Fruit fly (Drosophila melanogaster) whole organism, embryonic: Measurements from ENCODE around the gene Jhbp3.
A peak's percentile ranks its signal among the peaks of the same experiment; 100 is the strongest.

Experiments
- Abd-B ChIP-seq: fragments of 200-800 bp; sonication (Bioruptor generic); optimal IDR thresholded peaks from 2 replicates; lab custom pipeline; 2018; ENCODE audit warnings: missing biosample characterization, mild to moderate bottlenecking, missing genetic modification characterization, moderate library complexity
- Bteb2 ChIP-seq: fragments of 200-800 bp; sonication (Bioruptor generic); optimal IDR thresholded peaks from 2 replicates; lab custom pipeline; 2016; ENCODE audit warnings: missing biosample characterization, missing genetic modification characterization
- CG11398 ChIP-seq: fragments of 200-800 bp; sonication (Bioruptor generic); optimal IDR thresholded peaks from 2 replicates; lab custom pipeline; 2016; ENCODE audit warnings: missing biosample characterization, missing genetic modification characterization
- CG14441 ChIP-seq: fragments of 200-800 bp; sonication (Bioruptor generic); IDR thresholded peaks from 2 replicates; pipeline ENCODE4 v1.3.6; 2022; ENCODE audit warnings: missing biosample characterization, missing genetic modification characterization
- CG14667 ChIP-seq: fragments of 200-800 bp; sonication (Bioruptor generic); IDR thresholded peaks from 2 replicates; pipeline ENCODE4 v1.3.6; 2022; ENCODE audit warnings: missing biosample characterization, missing genetic modification characterization
- CG15011 ChIP-seq: fragments of 200-800 bp; sonication (Bioruptor generic); optimal IDR thresholded peaks from 3 replicates; lab custom pipeline; 2018; ENCODE audit warnings: missing biosample characterization, mild to moderate bottlenecking, missing genetic modification characterization
- CG1647 ChIP-seq: fragments of 200-800 bp; sonication (Bioruptor generic); optimal IDR thresholded peaks from 3 replicates; lab custom pipeline; 2016; ENCODE audit warnings: missing biosample characterization, missing genetic modification characterization
- CG16815 ChIP-seq: fragments of 200-800 bp; sonication (Bioruptor generic); optimal IDR thresholded peaks from 3 replicates; lab custom pipeline; 2017; ENCODE audit warnings: missing biosample characterization, mild to moderate bottlenecking, missing genetic modification characterization
- CG17568 ChIP-seq: fragments of 200-800 bp; sonication (Bioruptor generic); optimal IDR thresholded peaks from 2 replicates; lab custom pipeline; 2018; ENCODE audit warnings: missing biosample characterization, mild to moderate bottlenecking, missing genetic modification characterization, moderate library complexity
- CG17612 ChIP-seq: fragments of 200-800 bp; sonication (Bioruptor generic); IDR thresholded peaks from 2 replicates; pipeline ENCODE4 v1.3.6; 2022; ENCODE audit warnings: missing biosample characterization, missing genetic modification characterization
- CG18011 ChIP-seq: fragments of 200-800 bp; sonication (Bioruptor generic); optimal IDR thresholded peaks from 2 replicates; lab custom pipeline; 2017; ENCODE audit warnings: missing biosample characterization, missing genetic modification characterization, mild to moderate bottlenecking, moderate library complexity, missing genotype
- CG33213 ChIP-seq: fragments of 200-800 bp; sonication (Bioruptor generic); optimal IDR thresholded peaks from 3 replicates; lab custom pipeline; 2016; ENCODE audit warnings: missing biosample characterization, missing genetic modification characterization
- CG3838 ChIP-seq: fragments of 200-800 bp; sonication (Bioruptor generic); optimal IDR thresholded peaks from 3 replicates; lab custom pipeline; 2016; ENCODE audit warnings: missing biosample characterization, missing genetic modification characterization
- CG42726 ChIP-seq: fragments of 200-800 bp; sonication (Bioruptor generic); IDR thresholded peaks from 2 replicates; pipeline ENCODE4 v1.3.6; 2022; ENCODE audit warnings: missing biosample characterization, missing genetic modification characterization; ENCODE audit not compliant: partially characterized antibody
- CG43689 ChIP-seq: fragments of 200-800 bp; sonication (Bioruptor generic); IDR thresholded peaks from 2 replicates; pipeline ENCODE4 v1.3.6; 2022; ENCODE audit warnings: missing biosample characterization, missing genetic modification characterization
- CG5953 ChIP-seq: fragments of 200-800 bp; sonication (Bioruptor generic); IDR thresholded peaks from 2 replicates; pipeline ENCODE4 v1.3.6; 2022; ENCODE audit warnings: missing biosample characterization, missing genetic modification characterization
- CG6654 ChIP-seq: fragments of 200-800 bp; sonication (Bioruptor generic); optimal IDR thresholded peaks from 2 replicates; lab custom pipeline; 2017; ENCODE audit warnings: missing biosample characterization, mild to moderate bottlenecking, missing genetic modification characterization
- CG6791 ChIP-seq: fragments of 200-800 bp; sonication (Bioruptor generic); IDR thresholded peaks from 3 replicates; pipeline ENCODE4 v1.3.6; 2022; ENCODE audit warnings: missing biosample characterization, missing genetic modification characterization; ENCODE audit not compliant: partially characterized antibody
- CG9609 ChIP-seq: fragments of 200-800 bp; sonication (Bioruptor generic); optimal IDR thresholded peaks from 3 replicates; lab custom pipeline; 2016; ENCODE audit warnings: missing biosample characterization, missing genetic modification characterization
- Camta ChIP-seq: fragments of 200-800 bp; sonication (Bioruptor generic); optimal IDR thresholded peaks from 2 replicates; lab custom pipeline; 2016; ENCODE audit warnings: missing biosample characterization, missing genetic modification characterization
- CkIIα-i1 ChIP-seq: fragments of 200-800 bp; sonication (Bioruptor generic); IDR thresholded peaks from 2 replicates; pipeline ENCODE4 v1.3.6; 2022; ENCODE audit warnings: missing biosample characterization, missing genetic modification characterization
- Dfd ChIP-seq, 2 experiments: fragments of >200 bp; optimal IDR thresholded peaks; 2 replicates each; lab custom pipeline; 2017; ENCODE audit warnings: missing biosample characterization in 2 of 2, missing genetic modification characterization in 2 of 2
- Gsc ChIP-seq: fragments of 200-800 bp; sonication (Bioruptor generic); IDR thresholded peaks from 2 replicates; pipeline ENCODE4 v1.3.6; 2022; ENCODE audit warnings: missing biosample characterization, missing genetic modification characterization
- H15 ChIP-seq: fragments of 200-800 bp; sonication (Bioruptor generic); IDR thresholded peaks from 3 replicates; pipeline ENCODE4 v1.3.6; 2022; ENCODE audit warnings: missing biosample characterization, missing genetic modification characterization
- HLH54F ChIP-seq: fragments of 200-800 bp; sonication (Bioruptor generic); optimal IDR thresholded peaks from 3 replicates; lab custom pipeline; 2016; ENCODE audit warnings: missing biosample characterization, missing genetic modification characterization
- MTF-1 ChIP-seq: fragments of 200-800 bp; sonication (Bioruptor generic); optimal IDR thresholded peaks from 2 replicates; lab custom pipeline; 2018; ENCODE audit warnings: missing biosample characterization, mild to moderate bottlenecking, missing genetic modification characterization, borderline replicate concordance
- Oaz ChIP-seq: fragments of 200-800 bp; sonication (Bioruptor generic); IDR thresholded peaks from 2 replicates; pipeline ENCODE4 v1.3.6; 2022; ENCODE audit warnings: missing biosample characterization, missing genetic modification characterization
- Vsx1 ChIP-seq: fragments of 200-800 bp; sonication (Bioruptor generic); optimal IDR thresholded peaks from 2 replicates; lab custom pipeline; 2017; ENCODE audit warnings: missing biosample characterization, mild to moderate bottlenecking, missing genetic modification characterization, missing genetic modification reagents
- ase ChIP-seq: fragments of 200-800 bp; sonication (Bioruptor generic); IDR thresholded peaks from 3 replicates; pipeline ENCODE4 v1.3.6; 2022; ENCODE audit warnings: missing biosample characterization, missing genetic modification characterization
- ato ChIP-seq: fragments of 200-800 bp; sonication (Bioruptor generic); IDR thresholded peaks from 2 replicates; pipeline ENCODE4 v1.3.6; 2022; ENCODE audit warnings: missing biosample characterization, missing genetic modification characterization; ENCODE audit not compliant: partially characterized antibody
- bigmax ChIP-seq: fragments of 200-800 bp; sonication (Bioruptor generic); optimal IDR thresholded peaks from 2 replicates; lab custom pipeline; 2018; ENCODE audit warnings: missing biosample characterization, mild to moderate bottlenecking, missing genetic modification characterization
- bowl ChIP-seq: fragments of 200-800 bp; sonication (Bioruptor generic); IDR thresholded peaks from 2 replicates; pipeline ENCODE4 v1.3.6; 2022; ENCODE audit warnings: missing biosample characterization, missing genetic modification characterization
- br ChIP-seq: fragments of >200 bp; optimal IDR thresholded peaks from 2 replicates; lab custom pipeline; 2017
- cato ChIP-seq: fragments of 200-800 bp; sonication (Bioruptor generic); optimal IDR thresholded peaks from 2 replicates; lab custom pipeline; 2016; ENCODE audit warnings: missing biosample characterization, missing genetic modification characterization, borderline replicate concordance
- corto ChIP-seq: fragments of 200-800 bp; sonication (Bioruptor generic); optimal IDR thresholded peaks from 2 replicates; lab custom pipeline; 2016; ENCODE audit warnings: missing biosample characterization, mild to moderate bottlenecking, missing genetic modification characterization, moderate library complexity
- crol ChIP-seq: fragments of 200-800 bp; sonication (Bioruptor generic); IDR thresholded peaks from 2 replicates; pipeline ENCODE4 v1.3.6; 2022; ENCODE audit warnings: missing biosample characterization, missing genetic modification characterization
- cwo ChIP-seq: fragments of 200-800 bp; sonication (Bioruptor generic); optimal IDR thresholded peaks from 3 replicates; lab custom pipeline; 2017; ENCODE audit warnings: missing biosample characterization, missing genetic modification characterization, mild to moderate bottlenecking, moderate library complexity, missing genetic modification reagents
- dmrt11E ChIP-seq: fragments of 200-800 bp; sonication (Bioruptor generic); optimal IDR thresholded peaks from 3 replicates; lab custom pipeline; 2018; ENCODE audit warnings: missing biosample characterization, mild to moderate bottlenecking, missing genetic modification characterization, moderate library complexity
- esg ChIP-seq: fragments of 200-800 bp; sonication (Bioruptor generic); conservative IDR thresholded peaks from 2 replicates; pipeline ENCODE4 v1.3.6; 2022; ENCODE audit warnings: missing biosample characterization, missing genetic modification characterization
- gce ChIP-seq: fragments of 200-800 bp; sonication (Bioruptor generic); IDR thresholded peaks from 3 replicates; pipeline ENCODE4 v1.3.6; 2022; ENCODE audit warnings: missing biosample characterization, missing genetic modification characterization
- gsb-n ChIP-seq: fragments of 200-800 bp; sonication (Bioruptor generic); optimal IDR thresholded peaks from 3 replicates; lab custom pipeline; 2018; ENCODE audit warnings: missing biosample characterization, mild to moderate bottlenecking, missing genetic modification characterization
- kah ChIP-seq: fragments of 200-800 bp; sonication (Bioruptor generic); optimal IDR thresholded peaks from 2 replicates; lab custom pipeline; 2018; ENCODE audit warnings: missing biosample characterization, mild to moderate bottlenecking, missing genetic modification characterization
- knrl ChIP-seq: fragments of 200-800 bp; sonication (Bioruptor generic); IDR thresholded peaks from 3 replicates; pipeline ENCODE4 v1.3.6; 2022; ENCODE audit warnings: missing biosample characterization, missing genetic modification characterization; ENCODE audit not compliant: partially characterized antibody
- maf-S ChIP-seq: fragments of 200-800 bp; sonication (Bioruptor generic); optimal IDR thresholded peaks from 2 replicates; lab custom pipeline; 2016; ENCODE audit warnings: missing biosample characterization, missing genetic modification characterization
- peb ChIP-seq: fragments of 200-800 bp; sonication (Bioruptor generic); IDR thresholded peaks from 2 replicates; pipeline ENCODE4 v1.3.6; 2022; ENCODE audit warnings: missing biosample characterization, missing genetic modification characterization
- pfk ChIP-seq: fragments of 200-800 bp; sonication (Bioruptor generic); optimal IDR thresholded peaks from 2 replicates; lab custom pipeline; 2018; ENCODE audit warnings: missing biosample characterization, mild to moderate bottlenecking, missing genetic modification characterization, moderate library complexity
- pum ChIP-seq: fragments of 200-800 bp; sonication (Bioruptor generic); optimal IDR thresholded peaks from 2 replicates; lab custom pipeline; 2016; ENCODE audit warnings: missing biosample characterization, missing genetic modification characterization
- scrt ChIP-seq: fragments of 200-800 bp; sonication (Bioruptor generic); optimal IDR thresholded peaks from 2 replicates; lab custom pipeline; 2018; ENCODE audit warnings: missing biosample characterization, mild to moderate bottlenecking, missing genetic modification characterization, moderate library complexity
- sens-2 ChIP-seq: fragments of 200-800 bp; sonication (Bioruptor generic); IDR thresholded peaks from 2 replicates; pipeline ENCODE4 v1.3.6; 2022; ENCODE audit warnings: missing biosample characterization, missing genetic modification characterization
- tap ChIP-seq: fragments of 200-800 bp; optimal IDR thresholded peaks from 3 replicates; lab custom pipeline; 2019; ENCODE audit warnings: missing biosample characterization, mild to moderate bottlenecking, missing genetic modification characterization, moderate library complexity

The Jhbp3 gene

DNA sequence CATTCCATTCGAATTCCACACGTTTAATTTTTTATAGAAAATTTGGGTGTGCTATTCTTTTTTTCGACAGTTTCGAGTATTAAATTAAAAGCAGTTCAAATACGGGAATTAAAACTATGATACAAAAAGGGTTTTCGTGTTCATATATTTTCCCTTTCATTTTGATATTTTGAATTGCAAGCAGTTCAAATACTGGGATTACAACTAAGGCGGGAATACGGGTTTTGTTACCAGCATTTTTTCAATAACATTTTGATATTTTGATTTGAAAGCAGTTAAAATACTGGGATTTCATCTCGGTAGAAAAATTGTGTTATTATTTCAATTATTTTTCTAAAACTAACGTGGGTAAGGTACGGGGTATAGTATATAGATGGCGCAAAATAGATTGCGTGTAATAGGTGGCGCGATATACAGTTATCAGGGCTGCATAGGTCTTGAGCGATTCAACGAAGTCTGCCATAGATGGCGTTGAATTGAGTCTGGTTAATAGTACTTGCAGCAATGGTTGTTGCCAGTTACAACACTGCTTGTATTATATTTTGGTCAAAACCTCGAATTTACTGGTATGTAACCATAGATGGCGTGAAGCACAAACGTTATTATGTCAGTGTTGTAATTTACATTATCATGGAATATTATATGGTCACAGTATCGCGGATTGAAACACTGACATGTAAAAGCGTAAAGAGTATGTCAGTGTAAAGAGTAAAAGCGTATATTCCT lies 15.5 kb upstream of the Jhbp3 start (continued):
- TF ChIP-seq cato (GFP tag; lab: Kevin White, UChicago): no peak
- no peak for TF ChIP-seq Bteb2 (GFP tag; lab: Kevin White, UChicago)
- no peak for TF ChIP-seq tap (tag; lab: Kevin White, UChicago)
- TF ChIP-seq CG6654 (GFP tag; lab: Kevin White, UChicago): no peak
- TF ChIP-seq pfk (GFP tag; lab: Kevin White, UChicago): no peak
- TF ChIP-seq peb (GFP tag; lab: Robert Waterston, UW): 0 out of 2 replicates have a peak, but pooled peaks have one; percentile 33
- no peak for TF ChIP-seq ato (GFP tag; lab: Robert Waterston, UW)
- TF ChIP-seq Gsc (GFP tag; lab: Robert Waterston, UW): no peak
- peak; percentile 41; the same call in 1 of the 3 replicates for TF ChIP-seq CG6791
- no peak for TF ChIP-seq crol (GFP tag; lab: Robert Waterston, UW)
- peak; percentile 2 for TF ChIP-seq MTF-1 (GFP tag; lab: Kevin White, UChicago)
- TF ChIP-seq kah (GFP tag; lab: Kevin White, UChicago): no peak
- peak; percentile 25 for TF ChIP-seq CG16815 (GFP tag; lab: Kevin White, UChicago)
- TF ChIP-seq corto (GFP tag; lab: Kevin White, UChicago): no peak
- peak; percentile 51; the same call in 1 of the 2 replicates for TF ChIP-seq CG17612 (GFP tag; lab: Robert Waterston, UW)
- TF ChIP-seq CG9609 (GFP tag; lab: Kevin White, UChicago): peak; percentile 34
- peak; percentile 72; the same call in 1 of the 3 replicates for TF ChIP-seq H15 (GFP tag; lab: Robert Waterston, UW)
- peak; percentile 70 for TF ChIP-seq HLH54F (GFP tag; lab: Kevin White, UChicago)
- peak; percentile 42 for TF ChIP-seq CG1647 (GFP tag; lab: Kevin White, UChicago)
- peak; percentile 69 for TF ChIP-seq Abd-B (GFP tag; lab: Kevin White, UChicago)
- TF ChIP-seq br (lab: Kevin White, UChicago): no peak
- TF ChIP-seq CG14441 (GFP tag; lab: Robert Waterston, UW): peak; percentile 60
- no peak for TF ChIP-seq CG15011 (GFP tag; lab: Kevin White, UChicago)
- TF ChIP-seq scrt: no peak
- TF ChIP-seq ase: peak; percentile 70; the same call in 2 of the 3 replicates
- no peak for TF ChIP-seq bowl (GFP tag; lab: Robert Waterston, UW)
- peak; percentile 60 for TF ChIP-seq Camta (GFP tag; lab: Kevin White, UChicago)
- peak; percentile 82 for TF ChIP-seq knrl
- no peak for TF ChIP-seq CG14667 (GFP tag; lab: Robert Waterston, UW)
- TF ChIP-seq CG43689 (GFP tag; lab: Robert Waterston, UW): no peak
- TF ChIP-seq pum (GFP tag; lab: Kevin White, UChicago): peak; percentile 80
- no peak for TF ChIP-seq sens-2
- no peak for TF ChIP-seq CkIIα-i1 (GFP tag; lab: Robert Waterston, UW)
- no peak for TF ChIP-seq CG11398 (GFP tag; lab: Kevin White, UChicago)
- TF ChIP-seq dmrt11E: peak; percentile 23
- TF ChIP-seq maf-S (GFP tag; lab: Kevin White, UChicago): peak; percentile 25
- no peak for TF ChIP-seq Vsx1 (GFP tag; lab: Kevin White, UChicago)
- TF ChIP-seq CG3838: no peak
- TF ChIP-seq cwo (GFP tag; lab: Kevin White, UChicago): no peak
- TF ChIP-seq bigmax (GFP tag; lab: Kevin White, UChicago): no peak
- TF ChIP-seq CG17568 (GFP tag; lab: Kevin White, UChicago): no peak
- TF ChIP-seq CG18011 (GFP tag; lab: Kevin White, UChicago): no peak
- 0 out of 2 replicates have a peak, but pooled peaks have one; percentile 31 for TF ChIP-seq Oaz (GFP tag; lab: Robert Waterston, UW)
- TF ChIP-seq Dfd (GFP tag; optimal IDR thresholded peaks at IDR 0.05; lab: Kevin White, UChicago): peak in 1 of 2 experiments; percentile 38
- TF ChIP-seq esg (GFP tag; lab: Robert Waterston, UW): no peak
- TF ChIP-seq CG33213 (GFP tag; lab: Kevin White, UChicago): peak; percentile 83
- TF ChIP-seq CG5953 (GFP tag; lab: Robert Waterston, UW): no peak; the same call in 1 of the 2 replicates
- TF ChIP-seq gce (GFP tag; lab: Robert Waterston, UW): peak; percentile 23; the same call in 1 of the 3 replicates
- no peak for TF ChIP-seq gsb-n (tag; lab: Kevin White, UChicago)
- TF ChIP-seq CG42726 (GFP tag; lab: Robert Waterston, UW): peak; percentile 75
